Worm (Caenorhabditis elegans): ENCODE results near the gene T06E6.1.

- TF ChIP-seq ham-2 (GFP tag; optimal IDR thresholded peaks at IDR 0.05): no peak
- no peak for TF ChIP-seq snpc-4 (tag; optimal IDR thresholded peaks at IDR 0.05)
- no peak for TF ChIP-seq unc-62 (GFP tag; optimal IDR thresholded peaks at IDR 0.05)
- TF ChIP-seq pha-4 (tag; optimal IDR thresholded peaks at IDR 0.05): no peak
- TF ChIP-seq nhr-12 (tag; optimal IDR thresholded peaks at IDR 0.05): no peak
- no peak for TF ChIP-seq ceh-83 (GFP tag; optimal IDR thresholded peaks at IDR 0.05)
- no peak for TF ChIP-seq nhr-237 (tag; optimal IDR thresholded peaks at IDR 0.05)
- no peak for TF ChIP-seq sem-2 (GFP tag; optimal IDR thresholded peaks at IDR 0.05)
- no peak for TF ChIP-seq elt-3 (tag; optimal IDR thresholded peaks at IDR 0.05)
- no peak for TF ChIP-seq cnd-1 (tag; optimal IDR thresholded peaks at IDR 0.05)
- TF ChIP-seq ztf-11 (tag; optimal IDR thresholded peaks at IDR 0.05): no peak
- TF ChIP-seq lsy-2 (tag; optimal IDR thresholded peaks at IDR 0.05): no peak
These were observed 11.0 kb downstream of the T06E6.1 start, which contains the start of gene str-88 for ce11 chrV:15383739-15384138.

Measured in whole organism, mixed stage, embryonic.